Worm (Caenorhabditis elegans): ENCODE measurements around the gene somi-1.

DNA sequence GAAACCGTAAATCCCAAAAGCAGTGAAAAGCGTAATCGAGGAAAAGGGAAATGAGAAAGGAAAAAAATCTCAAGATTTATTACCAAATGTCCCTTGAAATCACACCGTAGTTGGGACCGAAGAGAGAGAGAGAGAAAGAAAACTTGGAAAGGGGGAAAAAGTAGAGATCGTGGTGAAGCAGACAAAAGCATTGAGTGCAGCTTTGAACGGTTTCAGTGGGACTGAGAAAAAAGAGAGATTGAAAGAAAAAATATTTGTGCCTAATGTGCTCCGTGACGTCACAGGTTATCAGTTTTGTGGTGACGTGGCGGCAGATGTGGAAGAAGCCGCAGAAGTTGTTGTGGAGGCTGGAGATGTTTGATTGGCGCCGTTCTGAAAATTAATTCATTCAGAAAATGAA is 20.9 kb downstream of the somi-1 start:
- no peak for TF ChIP-seq dao-5 (tag; optimal IDR thresholded peaks at IDR 0.05)
- no peak for TF ChIP-seq him-1 (tag; optimal IDR thresholded peaks at IDR 0.05)
